Fruit fly (Drosophila melanogaster) ovary, adult (tissue): ENCODE data around the gene Ae2.

ENCODE experiments used
- CG17801 ChIP-seq: fragments of 200-800 bp; optimal IDR thresholded peaks from 2 replicates; lab custom pipeline; 2019; ENCODE audit warnings: missing biosample characterization, mild to moderate bottlenecking, missing genetic modification characterization, moderate library complexity; ENCODE audit not compliant: partially characterized antibody

The Ae2 gene

dm6 chr3L:9799398-9799797 is 36.1 kb downstream of the Ae2 start, which contains the start of gene Ilp2:
Gene Ilp2, plus strand, starts transcription at chr3L:9799698.
- no peak for TF ChIP-seq CG17801 (GFP tag; lab: Kevin White, UChicago)

dm6 chr3L:9802020-9802419 is 38.7 kb downstream of the Ae2 start, which contains the start of gene Ilp3:
Gene Ilp3, minus strand, starts transcription at chr3L:9802120.
- TF ChIP-seq CG17801 (GFP tag; lab: Kevin White, UChicago): no peak

dm6 chr3L:9804125-9804524 is 40.8 kb downstream of the Ae2 start, which contains the start of gene Ilp4:
Gene Ilp4, minus strand, starts transcription at chr3L:9804263.
- no peak for TF ChIP-seq CG17801 (GFP tag; lab: Kevin White, UChicago)

- TF ChIP-seq CG17801 (GFP tag; lab: Kevin White, UChicago): no peak
These were observed 50.1 kb downstream of the Ae2 start, which contains the start of gene CG43897 for dm6 chr3L:9813345-9813897. Gene CG43897, plus strand, starts transcription at chr3L:9813847.

dm6 chr3L:9814621-9815020 is 51.3 kb downstream of the Ae2 start:
- no peak for TF ChIP-seq CG17801 (GFP tag; lab: Kevin White, UChicago)

- TF ChIP-seq CG17801 (GFP tag; lab: Kevin White, UChicago): no peak
These were observed 52.4 kb downstream of the Ae2 start for dm6 chr3L:9815705-9816104.

dm6 chr3L:9820248-9820647 is 56.9 kb downstream of the Ae2 start:
- no peak for TF ChIP-seq CG17801 (GFP tag; lab: Kevin White, UChicago)

dm6 chr3L:9821138-9821681 is 57.9 kb downstream of the Ae2 start:
- no peak for TF ChIP-seq CG17801 (GFP tag; lab: Kevin White, UChicago)

- no peak for TF ChIP-seq CG17801 (GFP tag; lab: Kevin White, UChicago)
These were observed 60.5 kb downstream of the Ae2 start, which contains the start of gene Ilp5 for dm6 chr3L:9823797-9824196. Gene Ilp5, minus strand, starts transcription at chr3L:9823897.

- TF ChIP-seq CG17801 (GFP tag; lab: Kevin White, UChicago): no peak
These were observed 60.9 kb downstream of the Ae2 start for dm6 chr3L:9824226-9824625.

dm6 chr3L:9829154-9829553 is 65.8 kb downstream of the Ae2 start:
- no peak for TF ChIP-seq CG17801 (GFP tag; lab: Kevin White, UChicago)

- TF ChIP-seq CG17801 (GFP tag; lab: Kevin White, UChicago): no peak
These were observed 66.4 kb downstream of the Ae2 start for dm6 chr3L:9829639-9830341.

dm6 chr3L:9832125-9832524 is 68.8 kb downstream of the Ae2 start:
- no peak for TF ChIP-seq CG17801 (GFP tag; lab: Kevin White, UChicago)
